Fruit fly (Drosophila melanogaster) whole organism, embryonic: ENCODE measurements around the gene ato.

Experiments used
- Abd-B ChIP-seq: fragments of 200-800 bp; sonication (Bioruptor generic); optimal IDR thresholded peaks from 2 replicates; lab custom pipeline; 2018; ENCODE audit warnings: missing biosample characterization, mild to moderate bottlenecking, missing genetic modification characterization, moderate library complexity
- Antp ChIP-seq: fragments of 200-800 bp; sonication (Bioruptor generic); optimal IDR thresholded peaks from 3 replicates; lab custom pipeline; 2016; ENCODE audit warnings: missing biosample characterization, missing genetic modification characterization
- Atf-2 ChIP-seq: fragments of 200-800 bp; sonication (Bioruptor generic); optimal IDR thresholded peaks from 2 replicates; lab custom pipeline; 2016; ENCODE audit warnings: missing biosample characterization, missing genetic modification characterization
- CG11398 ChIP-seq: fragments of 200-800 bp; sonication (Bioruptor generic); optimal IDR thresholded peaks from 2 replicates; lab custom pipeline; 2016; ENCODE audit warnings: missing biosample characterization, missing genetic modification characterization
- CG11560 ChIP-seq: fragments of 200-800 bp; sonication (Bioruptor generic); IDR thresholded peaks from 3 replicates; pipeline ENCODE4 v1.3.6; 2022; ENCODE audit warnings: missing biosample characterization, missing genetic modification characterization
- CG12219 ChIP-seq: fragments of 200-800 bp; sonication (Bioruptor generic); optimal IDR thresholded peaks from 3 replicates; lab custom pipeline; 2018; ENCODE audit warnings: missing biosample characterization, mild to moderate bottlenecking, missing genetic modification characterization
- CG15514 ChIP-seq: fragments of 200-800 bp; sonication (Bioruptor generic); optimal IDR thresholded peaks from 3 replicates; lab custom pipeline; 2017; ENCODE audit warnings: missing biosample characterization, missing genetic modification characterization, mild to moderate bottlenecking, moderate library complexity, missing genetic modification reagents
- CG15601 ChIP-seq: fragments of 200-800 bp; sonication (Bioruptor generic); optimal IDR thresholded peaks from 3 replicates; lab custom pipeline; 2019; ENCODE audit warnings: missing biosample characterization, mild to moderate bottlenecking, missing genetic modification characterization, moderate library complexity
- CG2889 ChIP-seq: fragments of 200-800 bp; sonication (Bioruptor generic); IDR thresholded peaks from 3 replicates; pipeline ENCODE4 v1.3.6; 2022; ENCODE audit warnings: missing biosample characterization, missing genetic modification characterization
- CG3726 ChIP-seq: fragments of 200-800 bp; sonication (Bioruptor generic); IDR thresholded peaks from 3 replicates; pipeline ENCODE4, ENCODE4 v1.3.6; 2022; ENCODE audit warnings: missing biosample characterization, missing genetic modification characterization
- CG5245 ChIP-seq: fragments of 200-800 bp; sonication (Bioruptor generic); optimal IDR thresholded peaks from 3 replicates; lab custom pipeline; 2016; ENCODE audit warnings: missing biosample characterization, missing genetic modification characterization
- CG5953 ChIP-seq: fragments of 200-800 bp; sonication (Bioruptor generic); IDR thresholded peaks from 2 replicates; pipeline ENCODE4 v1.3.6; 2022; ENCODE audit warnings: missing biosample characterization, missing genetic modification characterization
- CG6654 ChIP-seq: fragments of 200-800 bp; sonication (Bioruptor generic); optimal IDR thresholded peaks from 2 replicates; lab custom pipeline; 2017; ENCODE audit warnings: missing biosample characterization, mild to moderate bottlenecking, missing genetic modification characterization
- CG7556 ChIP-seq: fragments of 200-800 bp; sonication (Bioruptor generic); optimal IDR thresholded peaks from 2 replicates; lab custom pipeline; 2017; ENCODE audit warnings: missing biosample characterization, mild to moderate bottlenecking, missing genetic modification characterization
- CG7786 ChIP-seq: fragments of 200-800 bp; sonication (Bioruptor generic); optimal IDR thresholded peaks from 2 replicates; lab custom pipeline; 2016; ENCODE audit warnings: missing biosample characterization, missing genetic modification characterization
- CG7839 ChIP-seq: fragments of 200-800 bp; sonication (Bioruptor generic); optimal IDR thresholded peaks from 3 replicates; lab custom pipeline; 2018; ENCODE audit warnings: missing biosample characterization, mild to moderate bottlenecking, missing genetic modification characterization, moderate library complexity
- Dbx ChIP-seq: fragments of 200-800 bp; sonication (Bioruptor generic); IDR thresholded peaks from 3 replicates; pipeline ENCODE4 v1.3.6; 2022; ENCODE audit warnings: missing biosample characterization, missing genetic modification characterization
- Dfd ChIP-seq, 2 experiments: fragments of >200 bp; optimal IDR thresholded peaks; 2 replicates each; lab custom pipeline; 2017; ENCODE audit warnings: missing biosample characterization in 2 of 2, missing genetic modification characterization in 2 of 2
- Ets97D ChIP-seq: fragments of 200-800 bp; sonication (Bioruptor generic); optimal IDR thresholded peaks from 3 replicates; lab custom pipeline; 2016; ENCODE audit warnings: missing biosample characterization, missing genetic modification characterization
- Gsc ChIP-seq: fragments of 200-800 bp; sonication (Bioruptor generic); IDR thresholded peaks from 2 replicates; pipeline ENCODE4 v1.3.6; 2022; ENCODE audit warnings: missing biosample characterization, missing genetic modification characterization
- Gug ChIP-seq: fragments of 200-800 bp; sonication (Bioruptor generic); IDR thresholded peaks from 4 replicates; pipeline ENCODE4 v1.3.6; 2022; ENCODE audit warnings: missing biosample characterization, missing genetic modification characterization
- Hand ChIP-seq: fragments of 200-800 bp; sonication (Bioruptor generic); optimal IDR thresholded peaks from 2 replicates; lab custom pipeline; 2017; ENCODE audit warnings: mild to moderate bottlenecking, missing biosample characterization, missing genetic modification reagents, missing genetic modification characterization
- Hmx ChIP-seq: fragments of 200-800 bp; sonication (Bioruptor generic); optimal IDR thresholded peaks from 2 replicates; lab custom pipeline; 2016; ENCODE audit warnings: missing biosample characterization, missing genetic modification characterization
- Max ChIP-seq: fragments of 200-800 bp; sonication (Bioruptor generic); optimal IDR thresholded peaks from 2 replicates; lab custom pipeline; 2016; ENCODE audit warnings: missing biosample characterization, mild to moderate bottlenecking, missing genetic modification characterization
- Meics ChIP-seq: fragments of 200-800 bp; sonication (Bioruptor generic); optimal IDR thresholded peaks from 2 replicates; lab custom pipeline; 2017; ENCODE audit warnings: missing biosample characterization, mild to moderate bottlenecking, missing genetic modification characterization
- Myb ChIP-seq: fragments of 200-800 bp; sonication (Bioruptor generic); optimal IDR thresholded peaks from 2 replicates; lab custom pipeline; 2016; ENCODE audit warnings: missing biosample characterization, missing genetic modification characterization
- Ptx1 ChIP-seq: fragments of 200-800 bp; sonication (Bioruptor generic); IDR thresholded peaks from 2 replicates; pipeline ENCODE4 v1.3.6; 2022; ENCODE audit warnings: missing biosample characterization, missing genetic modification characterization
- Scr ChIP-seq: fragments of 200-800 bp; sonication (Bioruptor generic); IDR thresholded peaks from 2 replicates; pipeline ENCODE4 v1.3.6; 2022; ENCODE audit warnings: missing biosample characterization, missing genetic modification characterization; ENCODE audit not compliant: partially characterized antibody
- Xrp1 ChIP-seq: fragments of 200-800 bp; sonication (Bioruptor generic); IDR thresholded peaks from 2 replicates; pipeline ENCODE4 v1.3.6; 2022; ENCODE audit warnings: missing biosample characterization, missing genetic modification characterization
- az2 ChIP-seq: fragments of 200-800 bp; sonication (Bioruptor generic); optimal IDR thresholded peaks from 3 replicates; lab custom pipeline; 2016; ENCODE audit warnings: missing biosample characterization, missing genetic modification characterization
- bigmax ChIP-seq: fragments of 200-800 bp; sonication (Bioruptor generic); optimal IDR thresholded peaks from 2 replicates; lab custom pipeline; 2018; ENCODE audit warnings: missing biosample characterization, mild to moderate bottlenecking, missing genetic modification characterization
- cwo ChIP-seq: fragments of 200-800 bp; sonication (Bioruptor generic); optimal IDR thresholded peaks from 3 replicates; lab custom pipeline; 2017; ENCODE audit warnings: missing biosample characterization, missing genetic modification characterization, mild to moderate bottlenecking, moderate library complexity, missing genetic modification reagents
- dimm ChIP-seq: fragments of 200-800 bp; sonication (Bioruptor generic); IDR thresholded peaks from 2 replicates; pipeline ENCODE4 v1.3.6; 2022; ENCODE audit warnings: missing biosample characterization, missing genetic modification characterization
- dysf ChIP-seq: fragments of 200-800 bp; sonication (Bioruptor generic); IDR thresholded peaks from 3 replicates; pipeline ENCODE4 v1.3.6; 2022; ENCODE audit warnings: missing biosample characterization, missing genetic modification characterization
- en ChIP-seq: fragments of 200-800 bp; sonication (Bioruptor generic); optimal IDR thresholded peaks from 2 replicates; lab custom pipeline; 2016; ENCODE audit warnings: missing biosample characterization, missing genetic modification characterization
- eve ChIP-seq, 2 experiments: fragments of >200 bp; optimal IDR thresholded peaks; 2 replicates each; lab custom pipeline; 2017; ENCODE audit warnings: missing biosample characterization in 2 of 2, missing genetic modification characterization in 2 of 2
- fd96Cb ChIP-seq: fragments of 200-800 bp; sonication (Bioruptor generic); optimal IDR thresholded peaks from 2 replicates; lab custom pipeline; 2018; ENCODE audit warnings: missing biosample characterization, mild to moderate bottlenecking, missing genetic modification characterization, moderate library complexity
- nerfin-1 ChIP-seq: fragments of 200-800 bp; sonication (Bioruptor generic); optimal IDR thresholded peaks from 3 replicates; lab custom pipeline; 2019; ENCODE audit warnings: missing biosample characterization, mild to moderate bottlenecking, missing genetic modification characterization, moderate library complexity
- nom ChIP-seq: fragments of 200-800 bp; sonication (Bioruptor generic); optimal IDR thresholded peaks from 2 replicates; lab custom pipeline; 2017; ENCODE audit warnings: missing biosample characterization, missing genetic modification characterization, mild to moderate bottlenecking, moderate library complexity, missing genetic modification reagents
- org-1 ChIP-seq: fragments of 200-800 bp; sonication (Bioruptor generic); optimal IDR thresholded peaks from 2 replicates; lab custom pipeline; 2017; ENCODE audit warnings: missing biosample characterization, missing genetic modification characterization
- p53 ChIP-seq: fragments of 200-800 bp; sonication (Bioruptor generic); optimal IDR thresholded peaks from 2 replicates; lab custom pipeline; 2016; ENCODE audit warnings: missing biosample characterization, missing genetic modification characterization
- pb ChIP-seq: fragments of 200-800 bp; sonication (Bioruptor generic); optimal IDR thresholded peaks from 3 replicates; lab custom pipeline; 2016; ENCODE audit warnings: missing biosample characterization, missing genetic modification characterization
- pfk ChIP-seq: fragments of 200-800 bp; sonication (Bioruptor generic); optimal IDR thresholded peaks from 2 replicates; lab custom pipeline; 2018; ENCODE audit warnings: missing biosample characterization, mild to moderate bottlenecking, missing genetic modification characterization, moderate library complexity
- pho ChIP-seq: fragments of 200-800 bp; sonication (Bioruptor generic); optimal IDR thresholded peaks from 2 replicates; lab custom pipeline; 2016; ENCODE audit warnings: missing biosample characterization, missing genetic modification characterization
- rib ChIP-seq: fragments of 200-800 bp; sonication (Bioruptor generic); IDR thresholded peaks from 2 replicates; pipeline ENCODE4 v1.3.6; 2022; ENCODE audit warnings: missing biosample characterization, missing genetic modification characterization
- run ChIP-seq: fragments of 200-800 bp; sonication (Bioruptor generic); optimal IDR thresholded peaks from 3 replicates; lab custom pipeline; 2018; ENCODE audit warnings: missing biosample characterization, mild to moderate bottlenecking, missing genetic modification characterization
- salm ChIP-seq: fragments of 200-800 bp; sonication (Bioruptor generic); optimal IDR thresholded peaks from 2 replicates; lab custom pipeline; 2018; ENCODE audit warnings: missing biosample characterization, mild to moderate bottlenecking, missing genetic modification characterization
- sisA ChIP-seq: fragments of 200-800 bp; sonication (Bioruptor generic); IDR thresholded peaks from 2 replicates; pipeline ENCODE4 v1.3.6; 2022; ENCODE audit warnings: missing biosample characterization, missing genetic modification characterization
- tgo ChIP-seq: fragments of 200-800 bp; sonication (Bioruptor generic); IDR thresholded peaks from 3 replicates; pipeline ENCODE4 v1.3.6; 2022; ENCODE audit warnings: missing biosample characterization, missing genetic modification characterization
- tll ChIP-seq, 2 experiments: fragments of 200-800 bp in 1 of 2; fragments of >200 bp in 1 of 2; sonication (Bioruptor generic) in 1 of 2; optimal IDR thresholded peaks; 2 replicates each; lab custom pipeline; 2017 to 2019; ENCODE audit warnings: missing biosample characterization in 2 of 2, missing genetic modification characterization in 2 of 2, mild to moderate bottlenecking in 1 of 2, moderate library complexity in 1 of 2
- tna ChIP-seq: fragments of 200-800 bp; sonication (Bioruptor generic); IDR thresholded peaks from 2 replicates; pipeline ENCODE4 v1.3.6; 2022; ENCODE audit warnings: missing biosample characterization, missing genetic modification characterization; ENCODE audit not compliant: partially characterized antibody
- vvl ChIP-seq: fragments of 200-800 bp; sonication (Bioruptor generic); IDR thresholded peaks from 2 replicates; pipeline ENCODE4 v1.3.6; 2022; ENCODE audit warnings: missing biosample characterization, missing genetic modification characterization

The ato gene

dm6 chr3R:8233864-8234263 is 44.0 kb upstream of the ato start (continued):
- TF ChIP-seq CG5245 (GFP tag; lab: Kevin White, UChicago): no peak
- TF ChIP-seq Hand (GFP tag; lab: Kevin White, UChicago): no peak
- TF ChIP-seq bigmax (GFP tag; lab: Kevin White, UChicago): no peak
- TF ChIP-seq fd96Cb: peak; percentile 16
- no peak for TF ChIP-seq CG6654 (GFP tag; lab: Kevin White, UChicago)
- TF ChIP-seq CG2889 (GFP tag; lab: Robert Waterston, UW): no peak
- no peak for TF ChIP-seq Gug (GFP tag; lab: Robert Waterston, UW)
- TF ChIP-seq CG7839 (tag; lab: Kevin White, UChicago): no peak
- no peak for TF ChIP-seq nom (GFP tag; lab: Kevin White, UChicago)
- TF ChIP-seq CG11560 (tag; lab: Robert Waterston, UW): no peak
- no peak for TF ChIP-seq Abd-B (GFP tag; lab: Kevin White, UChicago)
- peak; percentile 14 for TF ChIP-seq CG7556 (GFP tag; lab: Kevin White, UChicago)
- TF ChIP-seq CG7786 (GFP tag; lab: Kevin White, UChicago): peak; percentile 11
- no peak for TF ChIP-seq Antp
- no peak for TF ChIP-seq rib (GFP tag; lab: Robert Waterston, UW)
- no peak for TF ChIP-seq sisA (GFP tag; lab: Robert Waterston, UW)
- TF ChIP-seq salm: no peak
- no peak for TF ChIP-seq pho (GFP tag; lab: Kevin White, UChicago)
- no peak for TF ChIP-seq Dbx (GFP tag; lab: Robert Waterston, UW)
- TF ChIP-seq Ptx1 (GFP tag; lab: Robert Waterston, UW): no peak
- TF ChIP-seq az2 (GFP tag; lab: Kevin White, UChicago): peak; percentile 40
- no peak for TF ChIP-seq Hmx (GFP tag; lab: Kevin White, UChicago)
- no peak for TF ChIP-seq cwo (GFP tag; lab: Kevin White, UChicago)
- TF ChIP-seq dimm (GFP tag; lab: Robert Waterston, UW): no peak
- no peak for TF ChIP-seq CG11398 (GFP tag; lab: Kevin White, UChicago)
- TF ChIP-seq CG3726: no peak
- no peak for TF ChIP-seq pfk
- no peak for TF ChIP-seq pb
- peak; percentile 12 for TF ChIP-seq CG12219 (GFP tag; lab: Kevin White, UChicago)
- TF ChIP-seq dysf (GFP tag; lab: Robert Waterston, UW): no peak
- TF ChIP-seq vvl: 0 out of 2 replicates have a peak, but pooled peaks have one; percentile 13
- TF ChIP-seq Dfd (GFP tag; optimal IDR thresholded peaks at IDR 0.05; lab: Kevin White, UChicago): no peak
- TF ChIP-seq Meics: no peak
- no peak for TF ChIP-seq Ets97D
- TF ChIP-seq p53 (GFP tag; lab: Kevin White, UChicago): no peak
- peak; percentile 15 for TF ChIP-seq org-1 (GFP tag; lab: Kevin White, UChicago)
- TF ChIP-seq tna (GFP tag; lab: Robert Waterston, UW): no peak
- TF ChIP-seq CG15514 (GFP tag; lab: Kevin White, UChicago): no peak
- no peak for TF ChIP-seq CG15601 (tag; lab: Kevin White, UChicago)
- TF ChIP-seq tll (GFP tag; optimal IDR thresholded peaks at IDR 0.05; lab: Kevin White, UChicago): no peak
- TF ChIP-seq run (tag; lab: Kevin White, UChicago): no peak
- TF ChIP-seq tgo: no peak; the same call in 2 of the 3 replicates
- no peak for TF ChIP-seq eve (GFP tag; optimal IDR thresholded peaks at IDR 0.05; lab: Kevin White, UChicago)
- TF ChIP-seq Scr (GFP tag; lab: Robert Waterston, UW): no peak
- no peak for TF ChIP-seq nerfin-1 (tag; lab: Kevin White, UChicago)
- no peak for TF ChIP-seq CG5953 (GFP tag; lab: Robert Waterston, UW)
- no peak for TF ChIP-seq Atf-2 (GFP tag; lab: Kevin White, UChicago)
- TF ChIP-seq en: no peak
- no peak for TF ChIP-seq Max
- TF ChIP-seq Gsc (GFP tag; lab: Robert Waterston, UW): no peak
- no peak for TF ChIP-seq Myb
- peak; percentile 57; the same call in 1 of the 2 replicates for TF ChIP-seq Xrp1 (GFP tag; lab: Robert Waterston, UW)
